Worm (Caenorhabditis elegans) whole organism, mixed stage, embryonic: Measurements from ENCODE around the gene let-805.

Source experiments
- M03D4.4 ChIP-seq: sonication (generic microtip); optimal IDR thresholded peaks from 2 replicates; lab custom pipeline; 2017; ENCODE audit warnings: mild to moderate bottlenecking, missing genetic modification characterization, missing compliant biosample characterization
- bed-3 ChIP-seq: fragments of 200-800 bp; sonication (Bioruptor generic); optimal IDR thresholded peaks from 3 replicates; lab custom pipeline; 2018; ENCODE audit warnings: mild to moderate bottlenecking, missing genetic modification characterization, moderate library complexity, missing compliant biosample characterization
- blmp-1 ChIP-seq: fragments of 150-350 bp; optimal IDR thresholded peaks from 2 replicates; lab custom pipeline; 2014; ENCODE audit warnings: missing biosample characterization, missing genetic modification characterization
- ceh-39 ChIP-seq: fragments of 150-350 bp; optimal IDR thresholded peaks from 2 replicates; lab custom pipeline; 2014; ENCODE audit warnings: missing biosample characterization, missing genetic modification characterization
- ceh-43 ChIP-seq: fragments of 200-800 bp; sonication (Bioruptor generic); optimal IDR thresholded peaks from 2 replicates; lab custom pipeline; 2018; ENCODE audit warnings: mild to moderate bottlenecking, missing genetic modification characterization, moderate library complexity, missing compliant biosample characterization
- ceh-83 ChIP-seq: fragments of 200-800 bp; sonication (Bioruptor generic); optimal IDR thresholded peaks from 2 replicates; lab custom pipeline; 2018; ENCODE audit warnings: mild to moderate bottlenecking, missing genetic modification characterization, missing compliant biosample characterization
- ces-1 ChIP-seq: fragments of 150-350 bp; optimal IDR thresholded peaks from 2 replicates; lab custom pipeline; 2014; ENCODE audit warnings: missing biosample characterization, missing genetic modification reagents, missing genetic modification characterization
- drap-1 ChIP-seq: fragments of 200-800 bp; sonication (Bioruptor generic); optimal IDR thresholded peaks from 3 replicates; lab custom pipeline; 2018; ENCODE audit warnings: mild to moderate bottlenecking, missing genetic modification characterization, missing compliant biosample characterization
- elt-1 ChIP-seq: sonication (generic microtip); optimal IDR thresholded peaks from 2 replicates; lab custom pipeline; 2017; ENCODE audit warnings: missing genetic modification characterization, mild to moderate bottlenecking, missing compliant biosample characterization, antibody characterized with exemption, moderate library complexity, borderline replicate concordance; ENCODE audit not compliant: insufficient read depth
- elt-3 ChIP-seq: fragments of 150-350 bp; optimal IDR thresholded peaks from 2 replicates; lab custom pipeline; 2014; ENCODE audit warnings: missing biosample characterization, missing genetic modification characterization
- ham-2 ChIP-seq: fragments of 200-800 bp; sonication (Bioruptor generic); optimal IDR thresholded peaks from 2 replicates; lab custom pipeline; 2018; ENCODE audit warnings: mild to moderate bottlenecking, missing genetic modification characterization, missing compliant biosample characterization
- hlh-1 ChIP-seq: fragments of 150-350 bp; optimal IDR thresholded peaks from 2 replicates; lab custom pipeline; 2014; ENCODE audit warnings: missing biosample characterization, missing genetic modification reagents, missing genetic modification characterization
- lin-13 ChIP-seq: fragments of 150-350 bp; optimal IDR thresholded peaks from 2 replicates; lab custom pipeline; 2014; ENCODE audit warnings: missing biosample characterization, missing genetic modification characterization
- lin-32 ChIP-seq: fragments of 200-800 bp; sonication (Bioruptor generic); optimal IDR thresholded peaks from 2 replicates; lab custom pipeline; 2018; ENCODE audit warnings: mild to moderate bottlenecking, missing genetic modification characterization, missing compliant biosample characterization
- lsy-2 ChIP-seq: fragments of 150-350 bp; optimal IDR thresholded peaks from 2 replicates; lab custom pipeline; 2014; ENCODE audit warnings: missing biosample characterization, missing genetic modification characterization
- mab-5 ChIP-seq: fragments of 150-350 bp; optimal IDR thresholded peaks from 2 replicates; lab custom pipeline; 2014; ENCODE audit warnings: missing biosample characterization, missing genetic modification characterization
- nhr-12 ChIP-seq: fragments of 150-350 bp; optimal IDR thresholded peaks from 2 replicates; lab custom pipeline; 2014; ENCODE audit warnings: missing biosample characterization, missing genetic modification characterization
- nhr-2 ChIP-seq: fragments of 150-350 bp; optimal IDR thresholded peaks from 2 replicates; lab custom pipeline; 2014; ENCODE audit warnings: missing biosample characterization, missing genetic modification characterization
- nhr-237 ChIP-seq: fragments of 150-350 bp; optimal IDR thresholded peaks from 2 replicates; lab custom pipeline; 2014; ENCODE audit warnings: missing biosample characterization, missing genetic modification characterization
- nhr-28 ChIP-seq: fragments of 150-350 bp; optimal IDR thresholded peaks from 2 replicates; lab custom pipeline; 2014; ENCODE audit warnings: missing biosample characterization, missing genetic modification characterization
- nhr-76 ChIP-seq: sonication (generic microtip); optimal IDR thresholded peaks from 2 replicates; lab custom pipeline; 2017; ENCODE audit warnings: missing biosample characterization, missing genetic modification characterization
- pha-4 ChIP-seq: fragments of 150-350 bp; optimal IDR thresholded peaks from 2 replicates; lab custom pipeline; 2018; ENCODE audit warnings: missing biosample characterization, missing genetic modification reagents, missing genetic modification characterization
- snpc-4 ChIP-seq: fragments of 150-350 bp; optimal IDR thresholded peaks from 2 replicates; lab custom pipeline; 2014; ENCODE audit warnings: missing biosample characterization, missing genetic modification characterization
- sptf-1 ChIP-seq: sonication (generic microtip); optimal IDR thresholded peaks from 2 replicates; lab custom pipeline; 2017; ENCODE audit warnings: mild to moderate bottlenecking, missing genetic modification characterization, moderate library complexity, missing compliant biosample characterization
- tbx-8 ChIP-seq: fragments of 200-800 bp; sonication (Bioruptor generic); optimal IDR thresholded peaks from 2 replicates; lab custom pipeline; 2018; ENCODE audit warnings: mild to moderate bottlenecking, missing genetic modification characterization, moderate library complexity, missing compliant biosample characterization
- unc-39 ChIP-seq: fragments of 150-350 bp; optimal IDR thresholded peaks from 2 replicates; lab custom pipeline; 2014; ENCODE audit warnings: missing biosample characterization, missing genetic modification characterization
- unc-62 ChIP-seq: fragments of 150-350 bp; optimal IDR thresholded peaks from 2 replicates; lab custom pipeline; 2014; ENCODE audit warnings: missing biosample characterization, missing genetic modification reagents, missing genetic modification characterization
- zip-8 ChIP-seq: fragments of 150-350 bp; optimal IDR thresholded peaks from 2 replicates; lab custom pipeline; 2014; ENCODE audit warnings: missing biosample characterization, missing genetic modification characterization
- ztf-11 ChIP-seq: fragments of 150-350 bp; optimal IDR thresholded peaks from 2 replicates; lab custom pipeline; 2014; ENCODE audit warnings: missing biosample characterization, missing genetic modification characterization

The let-805 gene

ce11 chrIII:2628690-2629089, 29.2 kb upstream of the let-805 start, which contains the start of gene acbp-8:
Gene acbp-8 (plus strand): TSS chrIII:2629013.
- TF ChIP-seq pha-4 (tag; lab: Kevin White, UChicago) (no peak), nhr-2 (tag; lab: Kevin White, UChicago) (no peak), elt-3 (no peak), nhr-237 (tag; lab: Kevin White, UChicago) (no peak), tbx-8 (GFP tag; lab: Kevin White, UChicago) (no peak), zip-8 (tag; lab: Kevin White, UChicago) (no peak), lin-13 (tag; lab: Kevin White, UChicago) (no peak), ceh-83 (GFP tag; lab: Kevin White, UChicago) (no peak), unc-62 (GFP tag; lab: Kevin White, UChicago) (no peak), nhr-28 (no peak), ceh-39 (tag; lab: Kevin White, UChicago) (no peak), ztf-11 (tag; lab: Kevin White, UChicago) (no peak)

- TF ChIP-seq ham-2, result peak; percentile 19
- TF ChIP-seq nhr-2 (tag; lab: Kevin White, UChicago), result no peak
- peak; percentile 52 for TF ChIP-seq elt-1 (tag; lab: Kevin White, UChicago)
- no peak for TF ChIP-seq drap-1
Observed at ce11 chrIII:2632819-2633398, 25.0 kb upstream of the let-805 start.

ce11 chrIII:2634577-2634976, 23.3 kb upstream of the let-805 start:
- TF ChIP-seq unc-39 (tag; lab: Kevin White, UChicago), result no peak
- TF ChIP-seq nhr-76 (tag; lab: Kevin White, UChicago), result no peak
- TF ChIP-seq sptf-1 (tag; lab: Kevin White, UChicago), result no peak
- no peak for TF ChIP-seq nhr-12 (tag; lab: Kevin White, UChicago)
- TF ChIP-seq ham-2, result no peak
- TF ChIP-seq lin-32 (GFP tag; lab: Kevin White, UChicago), result no peak
- no peak for TF ChIP-seq lsy-2 (tag; lab: Kevin White, UChicago)
- no peak for TF ChIP-seq blmp-1 (tag; lab: Kevin White, UChicago)
- no peak for TF ChIP-seq M03D4.4 (tag; lab: Kevin White, UChicago)
- TF ChIP-seq nhr-28, result no peak

- no peak for TF ChIP-seq elt-3
- TF ChIP-seq ces-1 (GFP tag; lab: Kevin White, UChicago), result no peak
Observed at ce11 chrIII:2636137-2636536, 21.7 kb upstream of the let-805 start, which contains the start of gene zmp-2. Gene zmp-2 (plus strand): TSS chrIII:2636383.

- TF ChIP-seq lin-13 (tag; lab: Kevin White, UChicago), result no peak
- no peak for TF ChIP-seq elt-1 (tag; lab: Kevin White, UChicago)
- no peak for TF ChIP-seq ces-1 (GFP tag; lab: Kevin White, UChicago)
- no peak for TF ChIP-seq elt-3
- TF ChIP-seq nhr-237 (tag; lab: Kevin White, UChicago), result no peak
- TF ChIP-seq snpc-4 (tag; lab: Kevin White, UChicago), result no peak
- TF ChIP-seq nhr-2 (tag; lab: Kevin White, UChicago), result no peak
- TF ChIP-seq blmp-1 (tag; lab: Kevin White, UChicago), result no peak
- no peak for TF ChIP-seq ceh-83 (GFP tag; lab: Kevin White, UChicago)
- TF ChIP-seq unc-39 (tag; lab: Kevin White, UChicago), result no peak
- TF ChIP-seq ceh-43, result no peak
- TF ChIP-seq drap-1, result no peak
- no peak for TF ChIP-seq nhr-28
- no peak for TF ChIP-seq pha-4 (tag; lab: Kevin White, UChicago)
- TF ChIP-seq hlh-1 (tag; lab: Kevin White, UChicago), result no peak
- TF ChIP-seq mab-5 (tag; lab: Kevin White, UChicago), result no peak
- TF ChIP-seq bed-3 (GFP tag; lab: Kevin White, UChicago), result no peak
Observed at ce11 chrIII:2641659-2642058, 16.2 kb upstream of the let-805 start.
